Fruit fly (Drosophila melanogaster): ENCODE results near the gene CG31373.

- no peak for TF ChIP-seq Ets21C (GFP tag; optimal IDR thresholded peaks at IDR 0.05)
- TF ChIP-seq CG16779 (tag; optimal IDR thresholded peaks at IDR 0.05), result no peak
- TF ChIP-seq CG1621 (tag; optimal IDR thresholded peaks at IDR 0.05), result no peak
Observed at dm6 chr3R:10699020-10699951, 9.9 kb downstream of the CG31373 start.
